Worm (Caenorhabditis elegans) whole organism, L4/young adult: ENCODE results near the gene Y49F6B.8.

ENCODE experiments used
- dao-5 ChIP-seq: sonication (generic microtip); optimal IDR thresholded peaks from 2 replicates; lab custom pipeline; 2016; ENCODE audit warnings: missing genotype, missing genetic modification characterization, moderate library complexity, missing compliant biosample characterization
- him-1 ChIP-seq: sonication (generic microtip); optimal IDR thresholded peaks from 2 replicates; lab custom pipeline; 2016; ENCODE audit warnings: missing genotype, missing genetic modification reagents, missing genetic modification characterization, missing compliant biosample characterization

ce11 chrII:3437393-3437792, 44.1 kb downstream of the Y49F6B.8 start:
- no peak for TF ChIP-seq dao-5 (tag; lab: Kevin White, UChicago)
- no peak for TF ChIP-seq him-1 (tag; lab: Kevin White, UChicago)
